Worm (Caenorhabditis elegans) whole organism, midembryonic: Measurements from ENCODE around the gene C34F11.5.

Experiments used
- T22C8.4 ChIP-seq: fragments of 200-800 bp; sonication (Bioruptor generic); IDR thresholded peaks from 2 replicates; pipeline ENCODE4 v1.3.6; 2022; ENCODE audit warnings: missing genetic modification characterization, missing compliant biosample characterization
- flt-1 ChIP-seq: fragments of 200-800 bp; sonication (Bioruptor generic); IDR thresholded peaks from 2 replicates; pipeline ENCODE4 v1.3.6; 2022; ENCODE audit warnings: missing genetic modification characterization, missing compliant biosample characterization
- klf-2 ChIP-seq: fragments of 200-800 bp; sonication (Bioruptor generic); conservative IDR thresholded peaks from 2 replicates; pipeline ENCODE4 v1.3.6; 2022; ENCODE audit warnings: missing genetic modification reagents, missing genetic modification characterization, missing compliant biosample characterization
- ztf-23 ChIP-seq: fragments of 200-800 bp; sonication (Bioruptor generic); IDR thresholded peaks from 2 replicates; pipeline ENCODE4 v1.3.6; 2022; ENCODE audit warnings: missing genetic modification reagents, missing genetic modification characterization, missing compliant biosample characterization
- ztf-29 ChIP-seq: fragments of 200-800 bp; sonication (Bioruptor generic); IDR thresholded peaks from 2 replicates; pipeline ENCODE4 v1.3.6; 2022; ENCODE audit warnings: missing genetic modification reagents, missing genetic modification characterization, missing compliant biosample characterization

ce11 chrII:5180272-5180671, 15.3 kb upstream of the C34F11.5 start:
- TF ChIP-seq flt-1 (GFP tag; lab: Robert Waterston, UW) (no peak), klf-2 (GFP tag; lab: Robert Waterston, UW) (no peak), T22C8.4 (GFP tag; lab: Robert Waterston, UW) (no peak), ztf-29 (GFP tag; lab: Robert Waterston, UW) (no peak), ztf-23 (GFP tag; lab: Robert Waterston, UW) (no peak)
